Fruit fly (Drosophila melanogaster) whole organism, wandering third instar larva: ENCODE results near the gene CG3434.

Source experiments
- Abd-B ChIP-seq: fragments of >200 bp; optimal IDR thresholded peaks from 2 replicates; lab custom pipeline; 2017; ENCODE audit warnings: missing biosample characterization, missing genetic modification characterization
- Hnf4 ChIP-seq: fragments of 200-800 bp; sonication (Bioruptor generic); optimal IDR thresholded peaks from 2 replicates; lab custom pipeline; 2016; ENCODE audit warnings: missing biosample characterization, mild to moderate bottlenecking, missing genetic modification characterization
- Mio ChIP-seq: sonication (Bioruptor generic); optimal IDR thresholded peaks from 2 replicates; lab custom pipeline; 2016; ENCODE audit warnings: missing biosample characterization, missing genetic modification characterization
- Myc ChIP-seq: fragments of >200 bp; optimal IDR thresholded peaks from 2 replicates; lab custom pipeline; 2017
- OdsH ChIP-seq: fragments of 200-800 bp; sonication (Bioruptor generic); optimal IDR thresholded peaks from 2 replicates; lab custom pipeline; 2016; ENCODE audit warnings: missing biosample characterization, mild to moderate bottlenecking, missing genetic modification characterization
- Rel ChIP-seq, 2 experiments: fragments of 200-800 bp; sonication (Bioruptor generic) in 1 of 2; optimal IDR thresholded peaks; 2 replicates in 1 of 2; 3 replicates in 1 of 2; lab custom pipeline; 2016 to 2019; ENCODE audit warnings: mild to moderate bottlenecking in 2 of 2, missing biosample characterization in 2 of 2, missing genetic modification characterization in 2 of 2, moderate library complexity in 1 of 2
- Sp1 ChIP-seq: fragments of 200-800 bp; sonication (Bioruptor generic); optimal IDR thresholded peaks from 3 replicates; lab custom pipeline; 2019; ENCODE audit warnings: missing biosample characterization, mild to moderate bottlenecking, missing genetic modification characterization, moderate library complexity
- brk ChIP-seq: fragments of 200-800 bp; sonication (Bioruptor generic); optimal IDR thresholded peaks from 2 replicates; lab custom pipeline; 2016; ENCODE audit warnings: missing biosample characterization, mild to moderate bottlenecking, missing genetic modification characterization
- ey ChIP-seq: fragments of 200-800 bp; sonication (Bioruptor generic); optimal IDR thresholded peaks from 2 replicates; lab custom pipeline; 2016; ENCODE audit warnings: missing biosample characterization, missing genetic modification characterization
- foxo ChIP-seq, 2 experiments: fragments of 200-800 bp; sonication (Bioruptor generic); optimal IDR thresholded peaks; 2 replicates in 1 of 2; 3 replicates in 1 of 2; lab custom pipeline; 2016 to 2017; ENCODE audit warnings: missing biosample characterization in 2 of 2, missing genetic modification characterization in 2 of 2
- h ChIP-seq: fragments of 200-800 bp; sonication (Bioruptor generic); optimal IDR thresholded peaks from 3 replicates; lab custom pipeline; 2016; ENCODE audit warnings: missing biosample characterization, mild to moderate bottlenecking, missing genetic modification characterization
- rgr ChIP-seq: fragments of 200-800 bp; sonication (Bioruptor generic); optimal IDR thresholded peaks from 3 replicates; lab custom pipeline; 2016; ENCODE audit warnings: missing biosample characterization, mild to moderate bottlenecking, missing genetic modification characterization
- sage ChIP-seq: fragments of 200-800 bp; sonication (Bioruptor generic); optimal IDR thresholded peaks from 2 replicates; lab custom pipeline; 2016; ENCODE audit warnings: missing biosample characterization, mild to moderate bottlenecking, missing genetic modification characterization
- usp ChIP-seq: fragments of >200 bp; optimal IDR thresholded peaks from 2 replicates; lab custom pipeline; 2017; ENCODE audit warnings: missing biosample characterization, missing genetic modification characterization

dm6 chr3L:9491331-9491730 lies 30.7 kb upstream of the CG3434 start:
- TF ChIP-seq foxo (GFP tag; optimal IDR thresholded peaks at IDR 0.05; lab: Kevin White, UChicago) (no peak), Myc (lab: Kevin White, UChicago) (no peak), Rel (GFP tag; optimal IDR thresholded peaks at IDR 0.05; lab: Kevin White, UChicago) (no peak), Rel (tag; optimal IDR thresholded peaks at IDR 0.05; lab: Kevin White, UChicago) (no peak), OdsH (GFP tag; lab: Kevin White, UChicago) (no peak), Hnf4 (no peak), h (no peak), Abd-B (GFP tag; lab: Kevin White, UChicago) (no peak), usp (GFP tag; lab: Kevin White, UChicago) (no peak), ey (GFP tag; lab: Kevin White, UChicago) (no peak), brk (no peak), rgr (GFP tag; lab: Kevin White, UChicago) (no peak), Mio (GFP tag; lab: Kevin White, UChicago) (no peak), Sp1 (GFP tag; lab: Kevin White, UChicago) (no peak), sage (GFP tag; lab: Kevin White, UChicago) (no peak)
